Fruit fly (Drosophila melanogaster) whole organism, wandering third instar larva: ENCODE measurements around the gene Rad60.

Experiments
- Abd-B ChIP-seq: fragments of >200 bp; optimal IDR thresholded peaks from 2 replicates; lab custom pipeline; 2017; ENCODE audit warnings: missing biosample characterization, missing genetic modification characterization
- CG9705 ChIP-seq: fragments of 200-800 bp; sonication (Bioruptor generic); optimal IDR thresholded peaks from 2 replicates; lab custom pipeline; 2018; ENCODE audit warnings: missing biosample characterization, mild to moderate bottlenecking, missing genetic modification characterization
- Dfd ChIP-seq: fragments of >200 bp; optimal IDR thresholded peaks from 2 replicates; lab custom pipeline; 2017; ENCODE audit warnings: missing biosample characterization, missing genetic modification characterization
- Dif ChIP-seq: fragments of 200-275, 200-300 bp; sonication (Bioruptor generic); optimal IDR thresholded peaks from 2 replicates; lab custom pipeline; 2018; ENCODE audit warnings: missing biosample characterization, missing genetic modification characterization; ENCODE audit not compliant: partially characterized antibody
- br ChIP-seq: fragments of 200-800 bp; sonication (Bioruptor generic); optimal IDR thresholded peaks from 2 replicates; lab custom pipeline; 2016; ENCODE audit warnings: missing biosample characterization, missing genetic modification characterization
- dl ChIP-seq, 2 experiments: fragments of 175-275, 200-275 bp in 1 of 2; fragments of 200-275 bp in 1 of 2; sonication (Bioruptor generic); optimal IDR thresholded peaks; lab custom pipeline; 2018; ENCODE audit warnings: mild to moderate bottlenecking in 2 of 2, missing biosample characterization in 2 of 2, missing genetic modification characterization in 2 of 2, moderate library complexity in 2 of 2; ENCODE audit not compliant: partially characterized antibody in 2 of 2, insufficient read depth in 1 of 2
- ey ChIP-seq: fragments of 200-800 bp; sonication (Bioruptor generic); optimal IDR thresholded peaks from 2 replicates; lab custom pipeline; 2016; ENCODE audit warnings: missing biosample characterization, missing genetic modification characterization
- h ChIP-seq: fragments of 200-800 bp; sonication (Bioruptor generic); optimal IDR thresholded peaks from 3 replicates; lab custom pipeline; 2016; ENCODE audit warnings: missing biosample characterization, mild to moderate bottlenecking, missing genetic modification characterization
- jim ChIP-seq: fragments of 175-275, 200-325 bp; sonication (Bioruptor generic); optimal IDR thresholded peaks from 2 replicates; lab custom pipeline; 2016; ENCODE audit warnings: missing biosample characterization, mild to moderate bottlenecking, missing genetic modification characterization
- psq ChIP-seq: fragments of 200-800 bp; sonication (Bioruptor generic); optimal IDR thresholded peaks from 3 replicates; lab custom pipeline; 2017; ENCODE audit warnings: missing biosample characterization, mild to moderate bottlenecking, missing genetic modification characterization, moderate library complexity
- rgr ChIP-seq: fragments of 200-800 bp; sonication (Bioruptor generic); optimal IDR thresholded peaks from 3 replicates; lab custom pipeline; 2016; ENCODE audit warnings: missing biosample characterization, mild to moderate bottlenecking, missing genetic modification characterization
- sage ChIP-seq: fragments of 200-800 bp; sonication (Bioruptor generic); optimal IDR thresholded peaks from 2 replicates; lab custom pipeline; 2016; ENCODE audit warnings: missing biosample characterization, mild to moderate bottlenecking, missing genetic modification characterization
- sv ChIP-seq: fragments of 200-800 bp; sonication (Bioruptor generic); optimal IDR thresholded peaks from 3 replicates; lab custom pipeline; 2016; ENCODE audit warnings: missing biosample characterization, missing genetic modification characterization
- woc ChIP-seq: sonication (Bioruptor generic); optimal IDR thresholded peaks from 2 replicates; lab custom pipeline; 2016; ENCODE audit warnings: missing biosample characterization, mild to moderate bottlenecking, missing genetic modification characterization

DNA sequence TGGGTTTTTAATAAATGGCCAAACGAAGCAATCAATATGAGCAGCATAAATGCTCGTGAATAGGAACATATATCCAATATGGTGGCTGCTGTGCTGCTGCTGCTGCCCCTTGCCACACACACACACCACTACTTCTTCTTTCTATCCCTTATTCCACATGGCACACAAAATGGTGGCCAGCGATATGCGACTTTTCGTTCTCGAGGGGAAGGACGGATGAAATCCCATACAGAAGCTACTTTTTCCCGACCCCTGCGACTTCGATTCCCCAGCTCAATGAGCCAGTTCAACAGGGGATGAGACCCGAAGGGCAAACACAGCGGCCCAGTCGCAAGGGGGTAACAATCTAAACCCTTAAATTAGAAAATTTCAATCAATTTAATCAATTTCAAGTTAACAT, 44.0 kb downstream of the Rad60 start:
- TF ChIP-seq sv (GFP tag; lab: Kevin White, UChicago), result no peak
- TF ChIP-seq br (GFP tag; lab: Kevin White, UChicago), result no peak
- no peak for TF ChIP-seq psq
- no peak for TF ChIP-seq Dif (GFP tag; lab: Kevin White, UChicago)
- no peak for TF ChIP-seq sage (GFP tag; lab: Kevin White, UChicago)
- no peak for TF ChIP-seq ey
- no peak for TF ChIP-seq h (GFP tag; lab: Kevin White, UChicago)
- TF ChIP-seq dl (GFP tag; optimal IDR thresholded peaks at IDR 0.05; lab: Kevin White, UChicago; ENCODE audit: insufficient read depth in 1 of 2, partially characterized antibody in 2 of 2), result no peak
- TF ChIP-seq CG9705 (GFP tag; lab: Kevin White, UChicago), result no peak
- TF ChIP-seq woc (GFP tag; lab: Kevin White, UChicago), result no peak
- TF ChIP-seq rgr, result no peak
- TF ChIP-seq jim (GFP tag; lab: Kevin White, UChicago), result no peak
- TF ChIP-seq Abd-B, result no peak
- no peak for TF ChIP-seq Dfd (GFP tag; lab: Kevin White, UChicago)
